Worm (Caenorhabditis elegans) whole organism, young adult: Measurements from ENCODE around the gene tsfm-1.

Experiments
- B0336.3 ChIP-seq: fragments of 200-800 bp; sonication (Bioruptor generic); IDR thresholded peaks from 2 replicates; pipeline ENCODE4 v1.3.6; 2022; ENCODE audit warnings: missing genetic modification characterization, missing compliant biosample characterization
- D2030.7 ChIP-seq: fragments of 200-800 bp; sonication (Bioruptor generic); IDR thresholded peaks from 2 replicates; pipeline ENCODE4 v1.3.6; 2022; ENCODE audit warnings: missing genetic modification reagents, missing genetic modification characterization, missing compliant biosample characterization
- F10E7.11 ChIP-seq: sonication (generic microtip); optimal IDR thresholded peaks from 2 replicates; lab custom pipeline; 2017; ENCODE audit warnings: mild to moderate bottlenecking, missing genetic modification characterization, moderate library complexity, missing compliant biosample characterization
- F23B12.7 ChIP-seq: sonication (generic microtip); optimal IDR thresholded peaks from 2 replicates; lab custom pipeline; 2017; ENCODE audit warnings: missing genetic modification characterization, mild to moderate bottlenecking, missing compliant biosample characterization, antibody characterized with exemption, moderate library complexity; ENCODE audit not compliant: insufficient read depth
- F37B4.10 ChIP-seq: fragments of 200-800 bp; sonication (Bioruptor generic); IDR thresholded peaks from 2 replicates; pipeline ENCODE4 v1.3.6; 2022; ENCODE audit warnings: missing genetic modification characterization, missing compliant biosample characterization
- F52B5.7 ChIP-seq: sonication (generic microtip); optimal IDR thresholded peaks from 2 replicates; lab custom pipeline; 2016; ENCODE audit warnings: mild to moderate bottlenecking, missing genetic modification characterization, missing compliant biosample characterization
- F57C9.4 ChIP-seq: sonication (generic microtip); optimal IDR thresholded peaks from 2 replicates; lab custom pipeline; 2017; ENCODE audit warnings: mild to moderate bottlenecking, missing genetic modification characterization, missing compliant biosample characterization
- T26A5.8 ChIP-seq: sonication (generic microtip); optimal IDR thresholded peaks from 2 replicates; lab custom pipeline; 2016; ENCODE audit warnings: missing genetic modification characterization, missing compliant biosample characterization
- Y56A3A.18 ChIP-seq: fragments of 200-800 bp; sonication (Bioruptor generic); IDR thresholded peaks from 2 replicates; pipeline ENCODE4 v1.3.6; 2022; ENCODE audit warnings: missing genetic modification reagents, missing genetic modification characterization, missing compliant biosample characterization
- Y79H2A.3 ChIP-seq: fragments of 200-800 bp; sonication (Bioruptor generic); conservative IDR thresholded peaks from 2 replicates; pipeline ENCODE4 v1.3.6; 2022; ENCODE audit warnings: missing genetic modification reagents, missing genetic modification characterization, missing compliant biosample characterization
- attf-3 ChIP-seq: fragments of 200-800 bp; sonication (Bioruptor generic); conservative IDR thresholded peaks from 2 replicates; pipeline ENCODE4 v1.3.6; 2022; ENCODE audit warnings: missing genetic modification reagents, missing genetic modification characterization, missing compliant biosample characterization
- cebp-1 ChIP-seq, 2 experiments: fragments of 200-800 bp in 1 of 2; sonication (Bioruptor generic) in 1 of 2; sonication (generic microtip) in 1 of 2; IDR thresholded peaks in 1 of 2; optimal IDR thresholded peaks in 1 of 2; 2 replicates each; pipeline versions ENCODE4 v1.3.6 to Lab custom; 2017 to 2022; ENCODE audit warnings: missing compliant biosample characterization in 2 of 2, missing genetic modification characterization in 2 of 2, mild to moderate bottlenecking in 1 of 2, missing genetic modification reagents in 1 of 2, moderate library complexity in 1 of 2
- ceh-100 ChIP-seq: fragments of 200-800 bp; sonication (Bioruptor generic); IDR thresholded peaks from 2 replicates; pipeline ENCODE4 v1.3.6; 2022; ENCODE audit warnings: missing genetic modification reagents, missing genetic modification characterization, missing compliant biosample characterization
- ceh-27 ChIP-seq: fragments of 200-800 bp; sonication (Bioruptor generic); optimal IDR thresholded peaks from 2 replicates; lab custom pipeline; 2018; ENCODE audit warnings: mild to moderate bottlenecking, missing genetic modification characterization, moderate library complexity, missing compliant biosample characterization
- chd-7 ChIP-seq: sonication (generic microtip); optimal IDR thresholded peaks from 2 replicates; lab custom pipeline; 2016; ENCODE audit warnings: mild to moderate bottlenecking, missing genetic modification characterization, moderate library complexity, missing compliant biosample characterization
- die-1 ChIP-seq: sonication (generic microtip); optimal IDR thresholded peaks from 2 replicates; lab custom pipeline; 2016; ENCODE audit warnings: missing genotype, mild to moderate bottlenecking, missing genetic modification characterization, missing compliant biosample characterization
- dpff-1 ChIP-seq: sonication (generic microtip); optimal IDR thresholded peaks from 2 replicates; lab custom pipeline; 2017; ENCODE audit warnings: mild to moderate bottlenecking, missing genetic modification characterization, missing compliant biosample characterization
- dpl-1 ChIP-seq: fragments of 150-350 bp; optimal IDR thresholded peaks from 2 replicates; lab custom pipeline; 2014; ENCODE audit warnings: missing biosample characterization, missing genetic modification reagents, missing genetic modification characterization
- egrh-3 ChIP-seq: fragments of 200-800 bp; sonication (Bioruptor generic); IDR thresholded peaks from 2 replicates; pipeline ENCODE4 v1.3.6; 2022; ENCODE audit warnings: missing genetic modification reagents, missing genetic modification characterization, missing compliant biosample characterization
- ekl-4 ChIP-seq: fragments of 200-800 bp; sonication (Bioruptor generic); IDR thresholded peaks from 2 replicates; pipeline ENCODE4 v1.3.6; 2022; ENCODE audit warnings: missing genetic modification reagents, missing genetic modification characterization, missing compliant biosample characterization
- ets-4 ChIP-seq: fragments of 200-800 bp; sonication (Bioruptor generic); optimal IDR thresholded peaks from 2 replicates; lab custom pipeline; 2018; ENCODE audit warnings: mild to moderate bottlenecking, missing genetic modification characterization, missing compliant biosample characterization
- hlh-12 ChIP-seq: sonication (generic microtip); optimal IDR thresholded peaks from 2 replicates; lab custom pipeline; 2016; ENCODE audit warnings: missing genetic modification characterization, missing compliant biosample characterization
- hlh-26 ChIP-seq: fragments of 200-800 bp; sonication (Bioruptor generic); conservative IDR thresholded peaks from 2 replicates; pipeline ENCODE4 v1.3.6; 2022; ENCODE audit warnings: missing genetic modification reagents, missing genetic modification characterization, missing compliant biosample characterization
- hsf-1 ChIP-seq: fragments of 200-800 bp; sonication (Bioruptor generic); IDR thresholded peaks from 2 replicates; pipeline ENCODE4 v1.3.6; 2022; ENCODE audit warnings: missing genetic modification reagents, missing genetic modification characterization, missing compliant biosample characterization
- lag-1 ChIP-seq: fragments of 200-800 bp; sonication (Bioruptor generic); IDR thresholded peaks from 2 replicates; pipeline ENCODE4 v1.3.6; 2022; ENCODE audit warnings: missing genetic modification reagents, missing genetic modification characterization, missing compliant biosample characterization
- let-526 ChIP-seq: fragments of 200-800 bp; sonication (Bioruptor generic); IDR thresholded peaks from 2 replicates; pipeline ENCODE4 v1.3.6; 2022; ENCODE audit warnings: missing genetic modification reagents, missing genetic modification characterization, missing compliant biosample characterization
- lin-26 ChIP-seq: fragments of 200-800 bp; sonication (Bioruptor generic); IDR thresholded peaks from 2 replicates; pipeline ENCODE4 v1.3.6; 2022; ENCODE audit warnings: missing genetic modification reagents, missing genetic modification characterization, missing compliant biosample characterization
- lin-35 ChIP-seq, 3 experiments: fragments of 150-350 bp in 2 of 3; sonication (generic microtip) in 1 of 3; optimal IDR thresholded peaks; 2 replicates each; lab custom pipeline; 2014 to 2018; ENCODE audit warnings: missing biosample characterization in 3 of 3, missing genetic modification characterization in 3 of 3, missing genetic modification reagents in 3 of 3
- lir-1 ChIP-seq: fragments of 200-800 bp; sonication (Bioruptor generic); conservative IDR thresholded peaks from 2 replicates; pipeline ENCODE4 v1.3.6; 2022; ENCODE audit warnings: missing genetic modification reagents, missing genetic modification characterization, missing compliant biosample characterization
- madf-10 ChIP-seq: sonication (generic microtip); optimal IDR thresholded peaks from 2 replicates; lab custom pipeline; 2016; ENCODE audit warnings: mild to moderate bottlenecking, missing genetic modification characterization, missing compliant biosample characterization
- madf-6 ChIP-seq: fragments of 200-800 bp; sonication (Bioruptor generic); IDR thresholded peaks from 2 replicates; pipeline ENCODE4 v1.3.6; 2022; ENCODE audit warnings: missing genetic modification reagents, missing genetic modification characterization, missing compliant biosample characterization
- madf-8 ChIP-seq: fragments of 200-800 bp; sonication (Bioruptor generic); conservative IDR thresholded peaks from 2 replicates; pipeline ENCODE4 v1.3.6; 2022; ENCODE audit warnings: missing genetic modification reagents, missing genetic modification characterization, missing compliant biosample characterization
- mxl-1 ChIP-seq: sonication (generic microtip); optimal IDR thresholded peaks from 2 replicates; lab custom pipeline; 2016; ENCODE audit warnings: missing genetic modification characterization, missing compliant biosample characterization
- nfya-1 ChIP-seq: sonication (generic microtip); optimal IDR thresholded peaks from 2 replicates; lab custom pipeline; 2017; ENCODE audit warnings: antibody characterized with exemption, missing compliant biosample characterization, missing genetic modification characterization, borderline replicate concordance; ENCODE audit not compliant: insufficient read depth
- nfyb-1 ChIP-seq: fragments of 200-800 bp; sonication (Bioruptor generic); IDR thresholded peaks from 2 replicates; pipeline ENCODE4 v1.3.6; 2022; ENCODE audit warnings: missing genetic modification reagents, missing genetic modification characterization, missing compliant biosample characterization
- nhr-27 ChIP-seq: fragments of 200-800 bp; sonication (Bioruptor generic); optimal IDR thresholded peaks from 2 replicates; lab custom pipeline; 2018; ENCODE audit warnings: mild to moderate bottlenecking, missing genetic modification characterization, moderate library complexity, missing compliant biosample characterization
- nhr-90 ChIP-seq: sonication (generic microtip); optimal IDR thresholded peaks from 2 replicates; lab custom pipeline; 2016; ENCODE audit warnings: missing genotype, mild to moderate bottlenecking, missing genetic modification characterization, missing compliant biosample characterization
- snpc-1.3 ChIP-seq: sonication (generic microtip); optimal IDR thresholded peaks from 2 replicates; lab custom pipeline; 2017; ENCODE audit warnings: missing genetic modification characterization, mild to moderate bottlenecking, missing compliant biosample characterization, antibody characterized with exemption, moderate library complexity, missing genotype, missing genetic modification reagents; ENCODE audit not compliant: insufficient read depth
- snpc-3.4 ChIP-seq: sonication (generic microtip); optimal IDR thresholded peaks from 2 replicates; lab custom pipeline; 2017; ENCODE audit warnings: missing genetic modification characterization, mild to moderate bottlenecking, missing compliant biosample characterization, antibody characterized with exemption, moderate library complexity, missing genotype, missing genetic modification reagents
- snpc-4 ChIP-seq, 5 experiments: fragments of 150-350 bp in 1 of 5; sonication (generic microtip) in 4 of 5; optimal IDR thresholded peaks; 2 replicates each; lab custom pipeline; 2014 to 2018; ENCODE audit warnings: missing genetic modification characterization in 5 of 5, missing biosample characterization in 3 of 5, antibody characterized with exemption in 2 of 5, mild to moderate bottlenecking in 2 of 5, missing compliant biosample characterization in 2 of 5, missing genotype in 2 of 5, moderate library complexity in 2 of 5, missing genetic modification reagents in 1 of 5
- somi-1 ChIP-seq: fragments of 200-800 bp; sonication (Bioruptor generic); optimal IDR thresholded peaks from 2 replicates; lab custom pipeline; 2018; ENCODE audit warnings: mild to moderate bottlenecking, missing genetic modification characterization, missing compliant biosample characterization
- tbp1 ChIP-seq: fragments of 200-800 bp; sonication (Bioruptor generic); optimal IDR thresholded peaks from 2 replicates; lab custom pipeline; 2018; ENCODE audit warnings: mild to moderate bottlenecking, missing genetic modification characterization, missing compliant biosample characterization
- tlf-1 ChIP-seq: fragments of 200-800 bp; sonication (Bioruptor generic); optimal IDR thresholded peaks from 2 replicates; lab custom pipeline; 2018; ENCODE audit warnings: mild to moderate bottlenecking, missing genetic modification characterization, missing compliant biosample characterization
- ztf-25 ChIP-seq: fragments of 200-800 bp; sonication (Bioruptor generic); IDR thresholded peaks from 2 replicates; pipeline ENCODE4 v1.3.6; 2022; ENCODE audit warnings: missing genetic modification reagents, missing genetic modification characterization, missing compliant biosample characterization

tsfm-1 gene

ce11 chrV:12316076-12316475 is 44.7 kb upstream of the tsfm-1 start:
- no peak for TF ChIP-seq lin-35 (GFP tag; optimal IDR thresholded peaks at IDR 0.05; lab: Kevin White, UChicago)
- no peak for TF ChIP-seq madf-8 (GFP tag; lab: Robert Waterston, UW)
- no peak for TF ChIP-seq Y79H2A.3 (GFP tag; lab: Robert Waterston, UW)
- TF ChIP-seq tlf-1 (GFP tag; lab: Kevin White, UChicago) = no peak
- TF ChIP-seq D2030.7 (GFP tag; lab: Robert Waterston, UW) = no peak
- TF ChIP-seq, all 124 proteins: peak for 0

- TF ChIP-seq D2030.7 (GFP tag; lab: Robert Waterston, UW) (no peak), B0336.3 (0 out of 2 replicates have a peak, but pooled peaks have one; percentile 10), mxl-1 (tag; lab: Kevin White, UChicago) (no peak), attf-3 (GFP tag; lab: Robert Waterston, UW) (peak; percentile 43; the same call in 1 of the 2 replicates), F52B5.7 (no peak), nhr-27 (tag; lab: Kevin White, UChicago) (no peak), ztf-25 (no peak), snpc-1.3 (peak; percentile 32), T26A5.8 (tag; lab: Kevin White, UChicago) (no peak), Y79H2A.3 (GFP tag; lab: Robert Waterston, UW) (no peak), F57C9.4 (tag; lab: Kevin White, UChicago) (no peak), madf-10 (no peak), hlh-26 (GFP tag; lab: Robert Waterston, UW) (no peak), madf-6 (GFP tag; lab: Robert Waterston, UW) (0 out of 2 replicates have a peak, but pooled peaks have one; percentile 7), hlh-12 (tag; lab: Kevin White, UChicago) (no peak), F10E7.11 (no peak), tbp1 (GFP tag; lab: Kevin White, UChicago) (no peak), hsf-1 (GFP tag; lab: Robert Waterston, UW) (peak; percentile 67), F37B4.10 (GFP tag; lab: Robert Waterston, UW) (no peak), ets-4 (no peak), ceh-100 (GFP tag; lab: Robert Waterston, UW) (no peak), ceh-27 (peak; percentile 48), snpc-4 (GFP tag; optimal IDR thresholded peaks at IDR 0.05; lab: Kevin White, UChicago) (no peak), snpc-4 (tag; optimal IDR thresholded peaks at IDR 0.05; lab: Kevin White, UChicago) (no peak), lag-1 (GFP tag; lab: Robert Waterston, UW) (no peak), nfyb-1 (GFP tag; lab: Robert Waterston, UW) (0 out of 2 replicates have a peak, but pooled peaks have one; percentile 44), die-1 (tag; lab: Kevin White, UChicago) (no peak), ekl-4 (peak; percentile 62; the same call in 1 of the 2 replicates), cebp-1 (GFP tag; IDR thresholded peaks at IDR 0.05; lab: Robert Waterston, UW) (no peak), cebp-1 (tag; optimal IDR thresholded peaks at IDR 0.05; lab: Kevin White, UChicago) (no peak), lir-1 (no peak), nhr-90 (no peak)
Measured at ce11 chrV:12314413-12314812, 43.1 kb upstream of the tsfm-1 start.

- no peak for TF ChIP-seq F23B12.7
- no peak for TF ChIP-seq egrh-3 (GFP tag; lab: Robert Waterston, UW)
- TF ChIP-seq ekl-4 = no peak
- no peak for TF ChIP-seq chd-7 (tag; lab: Kevin White, UChicago)
- TF ChIP-seq B0336.3 = no peak
- TF ChIP-seq somi-1 = no peak
- TF ChIP-seq ceh-100 (GFP tag; lab: Robert Waterston, UW) = no peak
- TF ChIP-seq dpl-1 (GFP tag; lab: Kevin White, UChicago) = no peak
- no peak for TF ChIP-seq lin-26 (GFP tag; lab: Robert Waterston, UW)
- no peak for TF ChIP-seq Y56A3A.18 (GFP tag; lab: Robert Waterston, UW)
- TF ChIP-seq snpc-3.4 (tag; lab: Kevin White, UChicago) = no peak
- TF ChIP-seq dpff-1 (tag; lab: Kevin White, UChicago) = no peak
- TF ChIP-seq let-526 (GFP tag; lab: Robert Waterston, UW) = no peak
- no peak for TF ChIP-seq nfyb-1 (GFP tag; lab: Robert Waterston, UW)
- no peak for TF ChIP-seq nfya-1 (tag; lab: Kevin White, UChicago)
Measured at ce11 chrV:12310256-12310655, 38.9 kb upstream of the tsfm-1 start, which contains the start of gene hpo-30. Gene hpo-30, minus strand, starts transcription at chrV:12310356.
